Worm (Caenorhabditis elegans) whole organism, L1 larva: ENCODE data around the gene H02F09.3.

Experiments used
- elt-2 ChIP-seq: sonication (generic microtip); optimal IDR thresholded peaks from 2 replicates; lab custom pipeline; 2016; ENCODE audit warnings: missing genetic modification characterization, mild to moderate bottlenecking, inconsistent platforms, missing compliant biosample characterization, missing genetic modification reagents
- mep-1 ChIP-seq: fragments of 150-350 bp; optimal IDR thresholded peaks from 2 replicates; lab custom pipeline; 2014; ENCODE audit warnings: missing biosample characterization, missing genetic modification characterization
- nhr-12 ChIP-seq: sonication (generic microtip); optimal IDR thresholded peaks from 2 replicates; lab custom pipeline; 2017; ENCODE audit warnings: missing biosample characterization, missing genetic modification characterization
- nhr-237 ChIP-seq: fragments of 150-350 bp; optimal IDR thresholded peaks from 2 replicates; lab custom pipeline; 2014; ENCODE audit warnings: missing biosample characterization, missing genetic modification characterization
- nhr-90 ChIP-seq: sonication (generic microtip); optimal IDR thresholded peaks from 2 replicates; lab custom pipeline; 2016; ENCODE audit warnings: mild to moderate bottlenecking, missing genetic modification characterization, missing compliant biosample characterization; ENCODE audit not compliant: poor library complexity
- pqm-1 ChIP-seq: sonication (generic microtip); optimal IDR thresholded peaks from 3 replicates; lab custom pipeline; 2017; ENCODE audit warnings: missing biosample characterization, missing genetic modification characterization
- ztf-11 ChIP-seq, 2 experiments: sonication (generic microtip); optimal IDR thresholded peaks; 2 replicates each; lab custom pipeline; 2016 to 2017; ENCODE audit warnings: missing genetic modification characterization in 2 of 2, missing biosample characterization in 1 of 2, missing compliant biosample characterization in 1 of 2

ce11 chrX:1578682-1579081 is 10.2 kb downstream of the H02F09.3 start:
- no peak for TF ChIP-seq mep-1 (tag; lab: Kevin White, UChicago)
- no peak for TF ChIP-seq ztf-11 (tag; optimal IDR thresholded peaks at IDR 0.05; lab: Kevin White, UChicago)
- no peak for TF ChIP-seq nhr-90 (tag; lab: Kevin White, UChicago)
- no peak for TF ChIP-seq elt-2 (tag; lab: Kevin White, UChicago)
- TF ChIP-seq nhr-237, result no peak
- TF ChIP-seq pqm-1 (tag; lab: Kevin White, UChicago), result no peak
- TF ChIP-seq nhr-12 (tag; lab: Kevin White, UChicago), result no peak
